Worm (Caenorhabditis elegans): ENCODE data around the gene swsn-7.
A peak's percentile ranks its signal among the peaks of the same experiment; 100 is the strongest.

swsn-7 gene

DNA sequence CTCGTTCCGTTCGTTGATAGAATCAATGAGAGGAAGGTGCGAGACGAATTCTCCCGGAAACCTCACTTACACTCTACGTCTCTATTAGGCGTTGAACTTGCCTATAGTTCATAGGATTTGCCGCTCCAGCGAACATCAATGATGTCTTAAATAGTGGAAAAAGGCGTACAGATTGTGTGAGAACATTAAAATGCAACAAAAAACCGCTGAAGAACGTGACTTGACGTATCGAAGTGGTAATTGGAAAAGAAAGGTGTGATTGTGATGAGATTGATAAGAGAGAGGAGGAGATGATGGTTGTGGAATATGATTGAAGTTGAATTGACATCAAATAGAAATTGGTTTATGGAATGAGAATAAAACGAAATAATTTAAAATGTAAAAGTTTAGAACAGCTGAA is 6.4 kb upstream of the swsn-7 start:
- TF ChIP-seq B0261.1 (tag; optimal IDR thresholded peaks at IDR 0.05) (no peak), lin-54 (GFP tag; optimal IDR thresholded peaks at IDR 0.05) (peak; percentile 18), sdz-38 (tag; optimal IDR thresholded peaks at IDR 0.05) (no peak), C06A6.2 (GFP tag; conservative IDR thresholded peaks at IDR 0.05) (no peak), nfyb-1 (GFP tag; IDR thresholded peaks at IDR 0.05) (no peak), die-1 (tag; optimal IDR thresholded peaks at IDR 0.05) (no peak), efl-1 (GFP tag; optimal IDR thresholded peaks at IDR 0.05) (no peak), F22D6.2 (tag; optimal IDR thresholded peaks at IDR 0.05) (no peak), unc-62 (GFP tag; optimal IDR thresholded peaks at IDR 0.05) (no peak), nfya-2 (GFP tag; IDR thresholded peaks at IDR 0.05) (no peak), mel-28 (tag; optimal IDR thresholded peaks at IDR 0.05; ENCODE audit: borderline replicate concordance) (no peak), hrde-1 (tag; optimal IDR thresholded peaks at IDR 0.05; ENCODE audit: borderline replicate concordance) (no peak), tbp1 (GFP tag; optimal IDR thresholded peaks at IDR 0.05) (peak; percentile 18), madf-3 (GFP tag; IDR thresholded peaks at IDR 0.05) (no peak), fkh-3 (tag; optimal IDR thresholded peaks at IDR 0.05) (no peak), mcd-1 (GFP tag; IDR thresholded peaks at IDR 0.05) (no peak), atf-7 (tag; optimal IDR thresholded peaks at IDR 0.05) (peak; percentile 30), lin-40 (tag; optimal IDR thresholded peaks at IDR 0.05) (peak; percentile 12), attf-5 (GFP tag; optimal IDR thresholded peaks at IDR 0.05) (peak; percentile 49), pha-4 (tag; optimal IDR thresholded peaks at IDR 0.05) (no peak), K11D2.4 (GFP tag; IDR thresholded peaks at IDR 0.05) (no peak), F37B4.10 (GFP tag; IDR thresholded peaks at IDR 0.05) (no peak), rec-8 (tag; optimal IDR thresholded peaks at IDR 0.05) (no peak), nhr-90 (tag; optimal IDR thresholded peaks at IDR 0.05) (no peak), ceh-27 (GFP tag; optimal IDR thresholded peaks at IDR 0.05) (no peak), cebp-1 (GFP tag; IDR thresholded peaks at IDR 0.05) (no peak), cebp-1 (tag; optimal IDR thresholded peaks at IDR 0.05) (peak; percentile 25), B0336.3 (GFP tag; IDR thresholded peaks at IDR 0.05) (0 out of 2 replicates have a peak, but pooled peaks have one; percentile 48), aptf-3 (GFP tag; IDR thresholded peaks at IDR 0.05) (no peak), zim-3 (tag; optimal IDR thresholded peaks at IDR 0.05) (no peak), dpff-1 (tag; optimal IDR thresholded peaks at IDR 0.05) (no peak), ztf-26 (tag; optimal IDR thresholded peaks at IDR 0.05) (no peak), Y67H2A.10 (GFP tag; conservative IDR thresholded peaks at IDR 0.05) (no peak), lsy-27 (tag; optimal IDR thresholded peaks at IDR 0.05; ENCODE audit: borderline replicate concordance, insufficient read depth) (no peak), let-607 (tag; optimal IDR thresholded peaks at IDR 0.05) (no peak), attf-6 (GFP tag; IDR thresholded peaks at IDR 0.05) (no peak), snpc-1.1 (tag; optimal IDR thresholded peaks at IDR 0.05; ENCODE audit: insufficient read depth) (no peak), sea-2 (GFP tag; IDR thresholded peaks at IDR 0.05) (no peak), lin-26 (GFP tag; IDR thresholded peaks at IDR 0.05) (no peak), F49E8.2 (tag; optimal IDR thresholded peaks at IDR 0.05; ENCODE audit: insufficient read depth) (no peak), Y95B8A.8 (GFP tag; IDR thresholded peaks at IDR 0.05) (no peak), nhr-80 (tag; optimal IDR thresholded peaks at IDR 0.05) (peak; percentile 82), unc-130 (GFP tag; optimal IDR thresholded peaks at IDR 0.05) (no peak)
